Fruit fly (Drosophila melanogaster): Measurements from ENCODE around the gene CG8135.

DNA sequence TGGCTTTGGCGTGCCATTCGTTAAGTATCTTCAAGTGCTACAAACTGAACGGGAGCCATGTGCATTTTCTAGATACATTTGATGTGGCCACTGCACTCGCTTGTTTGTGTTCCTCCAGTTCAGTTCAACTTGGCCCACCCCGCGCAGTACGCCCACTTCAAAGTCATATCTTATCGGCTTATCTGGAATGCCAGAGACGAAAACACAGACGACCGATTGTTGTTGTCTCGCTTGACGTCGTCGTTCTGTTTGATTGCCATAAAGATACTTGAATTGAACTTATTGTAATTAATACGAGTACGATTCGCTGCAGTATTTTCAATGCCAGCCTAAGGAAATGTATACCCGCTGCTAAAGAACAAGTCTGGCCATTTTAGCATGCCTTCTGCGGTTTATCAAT, 16.6 kb upstream of the CG8135 start:
- TF ChIP-seq ovo (GFP tag; optimal IDR thresholded peaks at IDR 0.05) (no peak), CG7101 (tag; optimal IDR thresholded peaks at IDR 0.05) (no peak), CG5204 (GFP tag; optimal IDR thresholded peaks at IDR 0.05) (no peak), cnc (optimal IDR thresholded peaks at IDR 0.05) (no peak), Clk (GFP tag; optimal IDR thresholded peaks at IDR 0.05) (no peak)

Measured in whole organism, adult.